Comparison of ENCODE assay signal across 4 worm cellular contexts in the genomic region with DNA sequence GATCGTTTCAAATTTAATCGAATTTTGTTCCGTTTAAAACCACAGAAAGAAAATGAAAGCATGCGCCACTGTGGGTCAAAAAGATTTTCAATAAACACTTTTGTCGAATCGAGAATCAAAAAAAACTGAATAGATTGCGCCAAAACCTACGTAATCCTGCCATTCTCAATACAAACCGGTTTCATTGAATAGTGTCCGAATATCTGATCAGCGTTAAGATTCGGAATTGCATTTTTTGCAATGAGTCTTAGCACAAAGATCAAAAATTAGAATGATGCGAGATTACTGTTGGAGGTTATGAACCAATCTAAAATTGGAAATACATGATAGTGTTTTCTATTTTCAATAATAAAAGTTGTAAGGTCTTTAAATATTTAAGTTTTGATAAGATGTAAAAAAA.
TF ChIP-seq lines count a peak whose summit lies in the region.

No protein-coding gene starts in this region.

TF ChIP-seq in whole organism, L1 larva, 84 proteins besides CTCF, POLR2A, EP300 and RAD21:
- TF ChIP-seq blmp-1 (tag; optimal IDR thresholded peaks at IDR 0.05; lab: Kevin White, UChicago), result peak; percentile 59
- peak; percentile 19 for TF ChIP-seq nhr-20 (tag; optimal IDR thresholded peaks at IDR 0.05; lab: Kevin White, UChicago)
- peak; percentile 71 for TF ChIP-seq grh-1 (GFP tag; IDR thresholded peaks at IDR 0.05; lab: Robert Waterston, UW)
- peak; percentile 87 for TF ChIP-seq nhr-85 (tag; lab: Kevin White, UChicago)
- TF ChIP-seq lin-14 (GFP tag; optimal IDR thresholded peaks at IDR 0.05; lab: Kevin White, UChicago), result peak; percentile 38
- no peak for TF ChIP-seq lsy-2 (tag; optimal IDR thresholded peaks at IDR 0.05; lab: Kevin White, UChicago)
- TF ChIP-seq fos-1 (tag; optimal IDR thresholded peaks at IDR 0.05; lab: Kevin White, UChicago), result no peak
TF ChIP-seq in whole organism, L1 larva: peak in this region for 5.

TF ChIP-seq in whole organism, L2 larva, 48 proteins besides CTCF, POLR2A, EP300 and RAD21:
- TF ChIP-seq sem-4 (tag; optimal IDR thresholded peaks at IDR 0.05; lab: Kevin White, UChicago), result peak; percentile 8
- peak; percentile 11 for TF ChIP-seq nhr-25 (tag; optimal IDR thresholded peaks at IDR 0.05; lab: Kevin White, UChicago)
- TF ChIP-seq nhr-11 (tag; optimal IDR thresholded peaks at IDR 0.05; lab: Kevin White, UChicago), result no peak
- no peak for TF ChIP-seq dmd-4 (tag; optimal IDR thresholded peaks at IDR 0.05; lab: Kevin White, UChicago)
- TF ChIP-seq blmp-1 (tag; optimal IDR thresholded peaks at IDR 0.05; lab: Kevin White, UChicago; ENCODE audit: insufficient read depth), result peak; percentile 7

TF ChIP-seq in whole organism, L3 larva, 47 proteins besides CTCF, POLR2A, EP300 and RAD21:
- TF ChIP-seq mml-1 (tag; optimal IDR thresholded peaks at IDR 0.05; lab: Kevin White, UChicago), result no peak
- TF ChIP-seq elt-1 (tag; optimal IDR thresholded peaks at IDR 0.05; lab: Kevin White, UChicago), result peak; percentile 0
- no peak for TF ChIP-seq zag-1 (tag; optimal IDR thresholded peaks at IDR 0.05; lab: Kevin White, UChicago)
- TF ChIP-seq nhr-43 (tag; optimal IDR thresholded peaks at IDR 0.05; lab: Kevin White, UChicago; ENCODE audit: poor library complexity, severe bottlenecking), result peak; percentile 34
- TF ChIP-seq nhr-25 (tag; optimal IDR thresholded peaks at IDR 0.05; lab: Kevin White, UChicago), result peak; percentile 45
TF ChIP-seq in whole organism, L3 larva: peak in this region for 3.

TF ChIP-seq in whole organism, L4 larva, 104 proteins besides CTCF, POLR2A, EP300 and RAD21:
- TF ChIP-seq hif-1 (tag; optimal IDR thresholded peaks at IDR 0.05; lab: Kevin White, UChicago) (no peak), unc-62 (GFP tag; optimal IDR thresholded peaks at IDR 0.05 in 1 of 2; lab: Kevin White, UChicago) (peak in 1 of 2 experiments; percentile 24), unc-62 (tag; optimal IDR thresholded peaks at IDR 0.05; lab: Kevin White, UChicago) (no peak), hlh-30 (tag; optimal IDR thresholded peaks at IDR 0.05; lab: Kevin White, UChicago; ENCODE audit: insufficient read depth) (no peak), nhr-28 (tag; optimal IDR thresholded peaks at IDR 0.05; lab: Kevin White, UChicago) (peak; percentile 7)

Comparison
In these comparisons a context has a peak if more than half of its experiments do, and no peak if none do; other contexts are left out.
1. Of the 29 proteins assayed by ChIP-seq in both whole organism, L4 larva and whole organism, L1 larva: peak only in whole organism, L4 larva: nhr-28; only in whole organism, L1 larva: none; in both: none; in neither: 27; mixed calls (peak in some experiments, not most) for 1.